Worm (Caenorhabditis elegans): Measurements from ENCODE around the gene B0524.2.

ce11 chrIII:1886914-1887313 lies 6.9 kb upstream of the B0524.2 start:
- TF ChIP-seq mcd-1 (GFP tag; IDR thresholded peaks at IDR 0.05) = no peak
- no peak for TF ChIP-seq ama-1 (optimal IDR thresholded peaks at IDR 0.05)
- TF ChIP-seq ama-1 (GFP tag; optimal IDR thresholded peaks at IDR 0.05) = no peak
- TF ChIP-seq nhr-80 (tag; optimal IDR thresholded peaks at IDR 0.05) = no peak
- TF ChIP-seq lir-1 (GFP tag; conservative IDR thresholded peaks at IDR 0.05) = no peak
- TF ChIP-seq madf-10 (tag; optimal IDR thresholded peaks at IDR 0.05) = no peak
- TF ChIP-seq madf-6 (GFP tag; IDR thresholded peaks at IDR 0.05) = no peak
- TF ChIP-seq ztf-22 (GFP tag; optimal IDR thresholded peaks at IDR 0.05) = no peak
- no peak for TF ChIP-seq ztf-3 (GFP tag; optimal IDR thresholded peaks at IDR 0.05)
- no peak for TF ChIP-seq hrde-1 (tag; optimal IDR thresholded peaks at IDR 0.05; ENCODE audit: borderline replicate concordance)
- no peak for TF ChIP-seq F23B12.7 (tag; optimal IDR thresholded peaks at IDR 0.05; ENCODE audit: insufficient read depth)
- TF ChIP-seq ceh-100 (GFP tag; IDR thresholded peaks at IDR 0.05) = no peak
- no peak for TF ChIP-seq nhr-27 (tag; optimal IDR thresholded peaks at IDR 0.05)
- no peak for TF ChIP-seq xnd-1 (tag; optimal IDR thresholded peaks at IDR 0.05)
- no peak for TF ChIP-seq zfh-2 (GFP tag; conservative IDR thresholded peaks at IDR 0.05)
